Fruit fly (Drosophila melanogaster): Measurements from ENCODE around the gene Gga.

DNA sequence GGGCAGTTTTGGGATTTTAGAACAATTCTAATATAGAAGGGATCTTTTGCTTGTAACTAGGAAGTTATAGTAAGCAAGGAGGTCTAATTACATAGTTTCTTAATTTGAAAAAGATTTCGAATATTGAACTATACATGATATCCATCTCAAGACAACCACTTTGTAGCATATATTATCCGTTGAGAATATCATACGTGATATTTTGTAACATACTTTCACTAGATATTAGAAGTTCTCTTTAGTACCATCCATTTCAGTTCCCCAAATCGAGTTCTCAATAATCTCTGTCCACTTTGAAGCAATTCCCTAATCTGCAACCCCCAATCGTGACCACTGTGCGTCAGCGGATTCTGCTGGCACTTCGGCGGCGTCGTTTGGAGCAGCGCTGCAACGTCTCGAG is 14.6 kb downstream of the Gga start:
- TF ChIP-seq D1 (tag; optimal IDR thresholded peaks at IDR 0.05) (no peak), fd96Ca (GFP tag; IDR thresholded peaks at IDR 0.05) (no peak), CG15710 (tag; optimal IDR thresholded peaks at IDR 0.05) (no peak)
